Worm (Caenorhabditis elegans) whole organism, young adult: ENCODE measurements around the gene sru-30.

Experiments
- B0019.2 ChIP-seq: fragments of 200-800 bp; sonication (Bioruptor generic); conservative IDR thresholded peaks from 2 replicates; pipeline ENCODE4 v1.3.6; 2022; ENCODE audit warnings: missing genetic modification reagents, missing genetic modification characterization, missing compliant biosample characterization
- B0035.1 ChIP-seq: sonication (generic microtip); optimal IDR thresholded peaks from 2 replicates; lab custom pipeline; 2016; ENCODE audit warnings: missing genetic modification characterization, mild to moderate bottlenecking, missing compliant biosample characterization, missing genotype, missing genetic modification reagents
- B0336.3 ChIP-seq: fragments of 200-800 bp; sonication (Bioruptor generic); IDR thresholded peaks from 2 replicates; pipeline ENCODE4 v1.3.6; 2022; ENCODE audit warnings: missing genetic modification characterization, missing compliant biosample characterization
- D2030.7 ChIP-seq: fragments of 200-800 bp; sonication (Bioruptor generic); IDR thresholded peaks from 2 replicates; pipeline ENCODE4 v1.3.6; 2022; ENCODE audit warnings: missing genetic modification reagents, missing genetic modification characterization, missing compliant biosample characterization
- F22D6.2 ChIP-seq: sonication (generic microtip); optimal IDR thresholded peaks from 2 replicates; lab custom pipeline; 2016; ENCODE audit warnings: mild to moderate bottlenecking, missing genetic modification characterization, missing compliant biosample characterization
- F39B2.1 ChIP-seq: fragments of 200-800 bp; sonication (Bioruptor generic); IDR thresholded peaks from 2 replicates; pipeline ENCODE4 v1.3.6; 2022; ENCODE audit warnings: missing genetic modification reagents, missing genetic modification characterization, missing compliant biosample characterization
- F52B5.7 ChIP-seq: sonication (generic microtip); optimal IDR thresholded peaks from 2 replicates; lab custom pipeline; 2016; ENCODE audit warnings: mild to moderate bottlenecking, missing genetic modification characterization, missing compliant biosample characterization
- F55B11.4 ChIP-seq: sonication (generic microtip); optimal IDR thresholded peaks from 2 replicates; lab custom pipeline; 2016; ENCODE audit warnings: missing compliant biosample characterization, missing genetic modification characterization, borderline replicate concordance; ENCODE audit not compliant: insufficient read depth
- F57A8.1 ChIP-seq: fragments of 200-800 bp; sonication (Bioruptor generic); optimal IDR thresholded peaks from 2 replicates; lab custom pipeline; 2018; ENCODE audit warnings: mild to moderate bottlenecking, missing genetic modification characterization, moderate library complexity, missing compliant biosample characterization
- F57C9.4 ChIP-seq: sonication (generic microtip); optimal IDR thresholded peaks from 2 replicates; lab custom pipeline; 2017; ENCODE audit warnings: mild to moderate bottlenecking, missing genetic modification characterization, missing compliant biosample characterization
- T07F8.4 ChIP-seq: sonication (generic microtip); optimal IDR thresholded peaks from 2 replicates; lab custom pipeline; 2016; ENCODE audit warnings: mild to moderate bottlenecking, missing genetic modification characterization, moderate library complexity, missing compliant biosample characterization
- Y56A3A.18 ChIP-seq: fragments of 200-800 bp; sonication (Bioruptor generic); IDR thresholded peaks from 2 replicates; pipeline ENCODE4 v1.3.6; 2022; ENCODE audit warnings: missing genetic modification reagents, missing genetic modification characterization, missing compliant biosample characterization
- Y67H2A.10 ChIP-seq: fragments of 200-800 bp; sonication (Bioruptor generic); conservative IDR thresholded peaks from 2 replicates; pipeline ENCODE4 v1.3.6; 2022; ENCODE audit warnings: missing genetic modification reagents, missing genetic modification characterization, missing compliant biosample characterization
- Y95B8A.8 ChIP-seq: fragments of 200-800 bp; sonication (Bioruptor generic); IDR thresholded peaks from 2 replicates; pipeline ENCODE4 v1.3.6; 2022; ENCODE audit warnings: missing genetic modification reagents, missing genetic modification characterization, missing compliant biosample characterization
- ZK185.1 ChIP-seq: sonication (generic microtip); optimal IDR thresholded peaks from 2 replicates; lab custom pipeline; 2016; ENCODE audit warnings: mild to moderate bottlenecking, missing genetic modification characterization, missing compliant biosample characterization; ENCODE audit not compliant: poor library complexity, severe bottlenecking
- akir-1 ChIP-seq: fragments of 200-800 bp; sonication (Bioruptor generic); optimal IDR thresholded peaks from 2 replicates; lab custom pipeline; 2018; ENCODE audit warnings: mild to moderate bottlenecking, missing genetic modification characterization, moderate library complexity, missing compliant biosample characterization
- athp-1 ChIP-seq: sonication (generic microtip); optimal IDR thresholded peaks from 2 replicates; lab custom pipeline; 2017; ENCODE audit warnings: mild to moderate bottlenecking, missing genetic modification characterization, missing compliant biosample characterization
- attf-3 ChIP-seq: fragments of 200-800 bp; sonication (Bioruptor generic); conservative IDR thresholded peaks from 2 replicates; pipeline ENCODE4 v1.3.6; 2022; ENCODE audit warnings: missing genetic modification reagents, missing genetic modification characterization, missing compliant biosample characterization
- attf-6 ChIP-seq: fragments of 200-800 bp; sonication (Bioruptor generic); IDR thresholded peaks from 2 replicates; pipeline ENCODE4 v1.3.6; 2022; ENCODE audit warnings: missing genetic modification reagents, missing genetic modification characterization, missing compliant biosample characterization
- bed-2 ChIP-seq: fragments of 200-800 bp; sonication (Bioruptor generic); IDR thresholded peaks from 2 replicates; pipeline ENCODE4 v1.3.6; 2022; ENCODE audit warnings: missing genetic modification reagents, missing genetic modification characterization, missing compliant biosample characterization
- ceh-27 ChIP-seq: fragments of 200-800 bp; sonication (Bioruptor generic); optimal IDR thresholded peaks from 2 replicates; lab custom pipeline; 2018; ENCODE audit warnings: mild to moderate bottlenecking, missing genetic modification characterization, moderate library complexity, missing compliant biosample characterization
- die-1 ChIP-seq: sonication (generic microtip); optimal IDR thresholded peaks from 2 replicates; lab custom pipeline; 2016; ENCODE audit warnings: missing genotype, mild to moderate bottlenecking, missing genetic modification characterization, missing compliant biosample characterization
- dox-1 ChIP-seq: fragments of 200-800 bp; sonication (Bioruptor generic); IDR thresholded peaks from 2 replicates; pipeline ENCODE4 v1.3.6; 2022; ENCODE audit warnings: missing genetic modification reagents, missing genetic modification characterization, missing compliant biosample characterization
- egl-18 ChIP-seq: fragments of 200-800 bp; sonication (Bioruptor generic); IDR thresholded peaks from 2 replicates; pipeline ENCODE4 v1.3.6; 2022; ENCODE audit warnings: missing genetic modification reagents, missing genetic modification characterization, missing compliant biosample characterization
- him-1 ChIP-seq: sonication (generic microtip); optimal IDR thresholded peaks from 2 replicates; lab custom pipeline; 2016; ENCODE audit warnings: missing genotype, missing genetic modification reagents, missing genetic modification characterization, missing compliant biosample characterization
- hlh-26 ChIP-seq: fragments of 200-800 bp; sonication (Bioruptor generic); conservative IDR thresholded peaks from 2 replicates; pipeline ENCODE4 v1.3.6; 2022; ENCODE audit warnings: missing genetic modification reagents, missing genetic modification characterization, missing compliant biosample characterization
- let-526 ChIP-seq: fragments of 200-800 bp; sonication (Bioruptor generic); IDR thresholded peaks from 2 replicates; pipeline ENCODE4 v1.3.6; 2022; ENCODE audit warnings: missing genetic modification reagents, missing genetic modification characterization, missing compliant biosample characterization
- let-607 ChIP-seq, 2 experiments: fragments of 200-800 bp in 1 of 2; sonication (Bioruptor generic) in 1 of 2; sonication (generic microtip) in 1 of 2; optimal IDR thresholded peaks; 2 replicates each; lab custom pipeline; 2016 to 2018; ENCODE audit warnings: mild to moderate bottlenecking in 2 of 2, missing compliant biosample characterization in 2 of 2, missing genetic modification characterization in 2 of 2, moderate library complexity in 2 of 2, missing genotype in 1 of 2
- lin-40 ChIP-seq: sonication (generic microtip); optimal IDR thresholded peaks from 2 replicates; lab custom pipeline; 2016; ENCODE audit warnings: missing genetic modification characterization, mild to moderate bottlenecking, missing compliant biosample characterization, missing genotype, missing genetic modification reagents
- lin-54 ChIP-seq: fragments of 200-800 bp; sonication (Bioruptor generic); optimal IDR thresholded peaks from 2 replicates; lab custom pipeline; 2018; ENCODE audit warnings: mild to moderate bottlenecking, missing genetic modification characterization, missing compliant biosample characterization
- madf-10 ChIP-seq: sonication (generic microtip); optimal IDR thresholded peaks from 2 replicates; lab custom pipeline; 2016; ENCODE audit warnings: mild to moderate bottlenecking, missing genetic modification characterization, missing compliant biosample characterization
- madf-8 ChIP-seq: fragments of 200-800 bp; sonication (Bioruptor generic); conservative IDR thresholded peaks from 2 replicates; pipeline ENCODE4 v1.3.6; 2022; ENCODE audit warnings: missing genetic modification reagents, missing genetic modification characterization, missing compliant biosample characterization
- nfya-1 ChIP-seq: sonication (generic microtip); optimal IDR thresholded peaks from 2 replicates; lab custom pipeline; 2017; ENCODE audit warnings: antibody characterized with exemption, missing compliant biosample characterization, missing genetic modification characterization, borderline replicate concordance; ENCODE audit not compliant: insufficient read depth
- nhr-120 ChIP-seq: fragments of 200-800 bp; sonication (Bioruptor generic); IDR thresholded peaks from 2 replicates; pipeline ENCODE4 v1.3.6; 2022; ENCODE audit warnings: missing genetic modification characterization, missing compliant biosample characterization
- nhr-90 ChIP-seq: sonication (generic microtip); optimal IDR thresholded peaks from 2 replicates; lab custom pipeline; 2016; ENCODE audit warnings: missing genotype, mild to moderate bottlenecking, missing genetic modification characterization, missing compliant biosample characterization
- pbrm-1 ChIP-seq: fragments of 200-800 bp; sonication (Bioruptor generic); IDR thresholded peaks from 2 replicates; pipeline ENCODE4 v1.3.6; 2022; ENCODE audit warnings: missing genetic modification reagents, missing genetic modification characterization, missing compliant biosample characterization
- snpc-1.3 ChIP-seq: sonication (generic microtip); optimal IDR thresholded peaks from 2 replicates; lab custom pipeline; 2017; ENCODE audit warnings: missing genetic modification characterization, mild to moderate bottlenecking, missing compliant biosample characterization, antibody characterized with exemption, moderate library complexity, missing genotype, missing genetic modification reagents; ENCODE audit not compliant: insufficient read depth
- snpc-3.4 ChIP-seq: sonication (generic microtip); optimal IDR thresholded peaks from 2 replicates; lab custom pipeline; 2017; ENCODE audit warnings: missing genetic modification characterization, mild to moderate bottlenecking, missing compliant biosample characterization, antibody characterized with exemption, moderate library complexity, missing genotype, missing genetic modification reagents
- snpc-4 ChIP-seq, 5 experiments: fragments of 150-350 bp in 1 of 5; sonication (generic microtip) in 4 of 5; optimal IDR thresholded peaks; 2 replicates each; lab custom pipeline; 2014 to 2018; ENCODE audit warnings: missing genetic modification characterization in 5 of 5, missing biosample characterization in 3 of 5, antibody characterized with exemption in 2 of 5, mild to moderate bottlenecking in 2 of 5, missing compliant biosample characterization in 2 of 5, missing genotype in 2 of 5, moderate library complexity in 2 of 5, missing genetic modification reagents in 1 of 5
- unc-130 ChIP-seq: sonication (generic microtip); optimal IDR thresholded peaks from 2 replicates; lab custom pipeline; 2016; ENCODE audit warnings: missing genetic modification reagents, missing genetic modification characterization, missing compliant biosample characterization
- unc-62 ChIP-seq: fragments of 150-350 bp; optimal IDR thresholded peaks from 2 replicates; lab custom pipeline; 2014; ENCODE audit warnings: missing biosample characterization, missing genetic modification reagents, missing genetic modification characterization
- zim-3 ChIP-seq: sonication (generic microtip); optimal IDR thresholded peaks from 2 replicates; lab custom pipeline; 2017; ENCODE audit warnings: mild to moderate bottlenecking, missing genetic modification characterization, moderate library complexity, missing compliant biosample characterization
- ztf-6 ChIP-seq: fragments of 200-800 bp; sonication (Bioruptor generic); IDR thresholded peaks from 2 replicates; pipeline ENCODE4 v1.3.6; 2022; ENCODE audit warnings: missing genetic modification reagents, missing genetic modification characterization, missing compliant biosample characterization

Gene sru-30

DNA sequence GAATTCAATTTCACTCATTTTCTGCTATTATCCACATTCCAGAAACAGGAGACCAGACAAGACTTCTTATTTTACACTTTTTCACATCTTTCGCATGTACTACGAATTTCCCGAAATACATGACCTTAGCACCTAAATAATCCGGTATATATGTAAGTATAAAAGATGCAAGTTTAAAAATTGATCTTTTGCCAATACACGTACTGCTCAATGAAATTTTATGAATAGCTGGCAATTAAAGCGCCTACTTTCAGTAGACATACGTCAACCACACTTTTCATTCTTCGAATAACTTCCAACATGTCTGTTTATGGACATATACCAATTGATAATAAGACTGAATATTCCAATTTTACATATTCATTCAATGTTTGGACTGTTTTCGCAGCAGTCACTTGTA, 10.5 kb upstream of the sru-30 start, which contains the start of gene sru-39:
sru-39 (plus strand) TSS at position 301 of the 400 bp plus-strand sequence.
- TF ChIP-seq let-526 (no peak), Y67H2A.10 (GFP tag; lab: Robert Waterston, UW) (no peak), nhr-90 (no peak), egl-18 (GFP tag; lab: Robert Waterston, UW) (no peak), snpc-4 (GFP tag; optimal IDR thresholded peaks at IDR 0.05; lab: Kevin White, UChicago) (no peak), snpc-4 (tag; optimal IDR thresholded peaks at IDR 0.05; lab: Kevin White, UChicago) (no peak), Y56A3A.18 (GFP tag; lab: Robert Waterston, UW) (no peak), lin-54 (GFP tag; lab: Kevin White, UChicago) (no peak), dox-1 (GFP tag; lab: Robert Waterston, UW) (no peak), akir-1 (no peak), bed-2 (GFP tag; lab: Robert Waterston, UW) (no peak), athp-1 (no peak), F22D6.2 (tag; lab: Kevin White, UChicago) (no peak), attf-6 (GFP tag; lab: Robert Waterston, UW) (no peak), unc-62 (GFP tag; lab: Kevin White, UChicago) (no peak), Y95B8A.8 (GFP tag; lab: Robert Waterston, UW) (no peak)

DNA sequence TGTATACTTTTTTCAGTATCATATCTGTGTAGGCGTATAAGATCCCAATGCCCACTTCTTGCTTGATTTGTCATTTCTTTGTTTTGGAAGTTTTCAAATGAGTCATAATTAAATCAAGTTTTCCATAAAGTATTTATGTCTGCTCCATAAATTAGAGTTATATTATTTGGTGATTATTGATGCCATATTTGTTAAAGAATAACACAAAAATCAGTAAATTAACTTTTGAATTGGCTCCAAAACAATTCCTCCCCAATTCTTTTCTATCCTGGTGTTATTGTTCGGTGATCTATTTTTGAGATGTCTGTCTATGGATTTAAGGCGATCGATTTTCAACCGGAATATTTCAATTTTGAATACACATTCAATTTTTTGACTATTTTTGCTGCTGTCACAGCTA, 8.5 kb upstream of the sru-30 start, which contains the start of gene sru-37:
sru-37 (plus strand) TSS at position 301 of the 400 bp plus-strand sequence.
- TF ChIP-seq F52B5.7 (no peak), B0336.3 (GFP tag; lab: Robert Waterston, UW) (no peak), B0035.1 (no peak), madf-10 (tag; lab: Kevin White, UChicago) (no peak), D2030.7 (no peak), nfya-1 (no peak), snpc-4 (GFP tag; optimal IDR thresholded peaks at IDR 0.05; lab: Kevin White, UChicago) (no peak), snpc-4 (tag; optimal IDR thresholded peaks at IDR 0.05; lab: Kevin White, UChicago) (no peak), snpc-3.4 (tag; lab: Kevin White, UChicago) (no peak), dox-1 (GFP tag; lab: Robert Waterston, UW) (no peak), attf-3 (GFP tag; lab: Robert Waterston, UW) (no peak), ZK185.1 (tag; lab: Kevin White, UChicago) (no peak), F39B2.1 (GFP tag; lab: Robert Waterston, UW) (no peak)

DNA sequence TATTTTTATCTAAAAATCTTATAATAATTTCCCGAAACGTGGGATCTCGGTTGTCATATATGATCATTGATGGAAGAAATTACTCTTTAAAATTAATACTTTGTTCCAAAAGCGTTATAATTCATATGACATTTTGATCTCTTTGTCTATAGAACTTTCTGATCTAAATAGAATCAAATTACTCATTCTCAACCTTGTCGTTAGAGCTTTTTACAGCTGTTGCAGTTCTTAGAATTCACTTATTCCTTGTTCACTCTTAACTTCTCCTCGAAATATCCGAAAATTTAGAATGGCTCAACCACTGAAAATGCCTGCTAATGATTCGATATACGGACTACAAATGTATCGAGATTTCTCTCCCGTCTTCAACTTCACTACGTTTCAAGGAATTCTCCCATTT, 2.5 kb upstream of the sru-30 start, which contains the start of gene sru-29:
sru-29 (plus strand) TSS at position 301 of the 400 bp plus-strand sequence.
- TF ChIP-seq madf-8 (no peak), zim-3 (tag; lab: Kevin White, UChicago) (no peak), pbrm-1 (no peak), nhr-120 (GFP tag; lab: Robert Waterston, UW) (no peak), F57A8.1 (no peak), him-1 (tag; lab: Kevin White, UChicago) (no peak), die-1 (no peak), akir-1 (no peak), hlh-26 (GFP tag; lab: Robert Waterston, UW) (no peak), D2030.7 (no peak), snpc-1.3 (tag; lab: Kevin White, UChicago) (no peak), B0019.2 (no peak), T07F8.4 (tag; lab: Kevin White, UChicago) (no peak), ztf-6 (GFP tag; lab: Robert Waterston, UW) (no peak), unc-130 (GFP tag; lab: Kevin White, UChicago) (no peak), F55B11.4 (no peak), F57C9.4 (no peak), let-607 (tag; optimal IDR thresholded peaks at IDR 0.05; lab: Kevin White, UChicago) (no peak), ceh-27 (GFP tag; lab: Kevin White, UChicago) (no peak), lin-40 (tag; lab: Kevin White, UChicago) (no peak)
- TF ChIP-seq, all 124 proteins: peak for 0
